Fruit fly (Drosophila melanogaster): ENCODE data around the gene emc.

emc gene

dm6 chr3L:724518-725341 lies 24.5 kb upstream of the emc start (continued):
- TF ChIP-seq CrebB (tag; optimal IDR thresholded peaks at IDR 0.05) = peak; percentile 82
- peak; percentile 74 for TF ChIP-seq CG3163 (GFP tag; optimal IDR thresholded peaks at IDR 0.05)
- peak; percentile 89 for TF ChIP-seq bcd (GFP tag; optimal IDR thresholded peaks at IDR 0.05)
- TF ChIP-seq org-1 (GFP tag; optimal IDR thresholded peaks at IDR 0.05) = peak; percentile 94
- TF ChIP-seq MBD-R2 (GFP tag; IDR thresholded peaks at IDR 0.05) = peak; percentile 63; the same call in 1 of the 2 replicates
- TF ChIP-seq Deaf1 (tag; optimal IDR thresholded peaks at IDR 0.05) = no peak
- peak; percentile 94 for TF ChIP-seq CG30403 (GFP tag; optimal IDR thresholded peaks at IDR 0.05)
- TF ChIP-seq CG9797 (GFP tag; optimal IDR thresholded peaks at IDR 0.05) = peak; percentile 56
- peak; percentile 92 for TF ChIP-seq onecut (GFP tag; IDR thresholded peaks at IDR 0.05)
- 0 out of 3 replicates have a peak, but pooled peaks have one; percentile 39 for TF ChIP-seq CG14860 (GFP tag; IDR thresholded peaks at IDR 0.05; ENCODE audit: partially characterized antibody)
- peak; percentile 59 for TF ChIP-seq CG31365 (tag; optimal IDR thresholded peaks at IDR 0.05)
- TF ChIP-seq CG43689 (GFP tag; IDR thresholded peaks at IDR 0.05) = peak; percentile 73
- TF ChIP-seq CG4404 (GFP tag; IDR thresholded peaks at IDR 0.05) = peak; percentile 95
- TF ChIP-seq zfh1 (GFP tag; IDR thresholded peaks at IDR 0.05) = peak; percentile 99
- TF ChIP-seq CG15514 (GFP tag; optimal IDR thresholded peaks at IDR 0.05) = peak; percentile 12
- TF ChIP-seq zfh2 (GFP tag; optimal IDR thresholded peaks at IDR 0.05) = peak; percentile 41
- peak; percentile 94 for TF ChIP-seq CG10462 (GFP tag; optimal IDR thresholded peaks at IDR 0.05)
- TF ChIP-seq CG10959 (GFP tag; IDR thresholded peaks at IDR 0.05) = peak; percentile 98
- peak; percentile 51 for TF ChIP-seq pho (GFP tag; optimal IDR thresholded peaks at IDR 0.05)
- peak; percentile 87 for TF ChIP-seq CG13424 (tag; optimal IDR thresholded peaks at IDR 0.05)
- peak; percentile 52; the same call in 1 of the 2 replicates for TF ChIP-seq Doc2 (GFP tag; IDR thresholded peaks at IDR 0.05)
- no peak for TF ChIP-seq Dll (GFP tag; IDR thresholded peaks at IDR 0.05; ENCODE audit: partially characterized antibody)
- TF ChIP-seq Rfx (GFP tag; IDR thresholded peaks at IDR 0.05) = peak; percentile 82
- peak; percentile 87 for TF ChIP-seq CG11093 (GFP tag; IDR thresholded peaks at IDR 0.05)
- TF ChIP-seq danr (GFP tag; IDR thresholded peaks at IDR 0.05) = peak; percentile 87
- no peak for TF ChIP-seq CG13287 (GFP tag; IDR thresholded peaks at IDR 0.05; ENCODE audit: partially characterized antibody)
- peak; percentile 94 for TF ChIP-seq Max (GFP tag; optimal IDR thresholded peaks at IDR 0.05)
- peak; percentile 66 for TF ChIP-seq CG10274 (GFP tag; optimal IDR thresholded peaks at IDR 0.05)
- peak; percentile 95 for TF ChIP-seq CG1602 (GFP tag; optimal IDR thresholded peaks at IDR 0.05)
- TF ChIP-seq ranshi (GFP tag; IDR thresholded peaks at IDR 0.05) = peak; percentile 91
- peak; percentile 91 for TF ChIP-seq Atf3 (GFP tag; optimal IDR thresholded peaks at IDR 0.05)
- peak; percentile 90 for TF ChIP-seq CG16815 (GFP tag; optimal IDR thresholded peaks at IDR 0.05)
- TF ChIP-seq E2f1 (GFP tag; IDR thresholded peaks at IDR 0.05) = peak; percentile 93
- peak; percentile 92 for TF ChIP-seq tio (GFP tag; optimal IDR thresholded peaks at IDR 0.05)
- no peak for TF ChIP-seq Hr39 (optimal IDR thresholded peaks at IDR 0.05)
- TF ChIP-seq Med (GFP tag) = peak; percentile 97
- peak; percentile 87 for TF ChIP-seq dysf (GFP tag; IDR thresholded peaks at IDR 0.05)
- TF ChIP-seq dm (GFP tag; optimal IDR thresholded peaks at IDR 0.05) = peak; percentile 90
- peak; percentile 91 for TF ChIP-seq CoRest (tag; optimal IDR thresholded peaks at IDR 0.05)
- peak; percentile 41 for TF ChIP-seq bigmax (GFP tag; optimal IDR thresholded peaks at IDR 0.05)
- no peak for TF ChIP-seq D (optimal IDR thresholded peaks at IDR 0.05)
- peak; percentile 97 for TF ChIP-seq D (GFP tag; optimal IDR thresholded peaks at IDR 0.05)
- peak; percentile 90 for TF ChIP-seq PHDP (tag; optimal IDR thresholded peaks at IDR 0.05)
- TF ChIP-seq Dip2 (GFP tag; IDR thresholded peaks at IDR 0.05) = no peak
- peak; percentile 90 for TF ChIP-seq CG10366 (GFP tag; IDR thresholded peaks at IDR 0.05)
- TF ChIP-seq CG1603 (tag; optimal IDR thresholded peaks at IDR 0.05) = peak; percentile 95
- no peak for TF ChIP-seq Sin3A (optimal IDR thresholded peaks at IDR 0.05)
- peak; percentile 88 for TF ChIP-seq CG17568 (GFP tag; optimal IDR thresholded peaks at IDR 0.05)
- TF ChIP-seq yki (optimal IDR thresholded peaks at IDR 0.05) = no peak
- TF ChIP-seq CG8944 (GFP tag; optimal IDR thresholded peaks at IDR 0.05) = peak; percentile 89
- TF ChIP-seq seq (GFP tag; IDR thresholded peaks at IDR 0.05) = peak; percentile 89
